Worm (Caenorhabditis elegans) whole organism, L3 larva: ENCODE measurements around the gene ajm-1.

Experiments used
- ceh-16 ChIP-seq: sonication (generic microtip); optimal IDR thresholded peaks from 2 replicates; lab custom pipeline; 2017; ENCODE audit warnings: missing biosample characterization, missing genetic modification characterization
- ceh-28 ChIP-seq: fragments of 150-350 bp; optimal IDR thresholded peaks from 2 replicates; lab custom pipeline; 2014; ENCODE audit warnings: missing biosample characterization, missing genetic modification reagents, missing genetic modification characterization
- ceh-82 ChIP-seq: fragments of 150-350 bp; optimal IDR thresholded peaks from 2 replicates; lab custom pipeline; 2014; ENCODE audit warnings: missing biosample characterization, missing genetic modification characterization
- daf-12 ChIP-seq: fragments of 150-350 bp; optimal IDR thresholded peaks from 2 replicates; lab custom pipeline; 2014; ENCODE audit warnings: missing biosample characterization, missing genetic modification reagents, missing genetic modification characterization
- egl-27 ChIP-seq: sonication (generic microtip); optimal IDR thresholded peaks from 4 replicates; lab custom pipeline; 2017; ENCODE audit warnings: missing biosample characterization, missing genetic modification reagents, missing genetic modification characterization
- lin-15B ChIP-seq: fragments of 150-350 bp; optimal IDR thresholded peaks from 2 replicates; lab custom pipeline; 2014; ENCODE audit warnings: missing biosample characterization, missing genetic modification characterization
- lin-39 ChIP-seq: fragments of 150-350 bp; optimal IDR thresholded peaks from 2 replicates; lab custom pipeline; 2018; ENCODE audit warnings: missing biosample characterization, missing genetic modification reagents, missing genetic modification characterization
- nfya-1 ChIP-seq: sonication (generic microtip); optimal IDR thresholded peaks from 2 replicates; lab custom pipeline; 2017; ENCODE audit warnings: missing genetic modification characterization, mild to moderate bottlenecking, missing compliant biosample characterization, antibody characterized with exemption, moderate library complexity; ENCODE audit not compliant: insufficient read depth
- nhr-11 ChIP-seq: fragments of 150-350 bp; optimal IDR thresholded peaks from 2 replicates; lab custom pipeline; 2014; ENCODE audit warnings: missing biosample characterization, missing genetic modification characterization
- nhr-237 ChIP-seq: fragments of 150-350 bp; optimal IDR thresholded peaks from 2 replicates; lab custom pipeline; 2014; ENCODE audit warnings: missing biosample characterization, missing genetic modification characterization
- nhr-25 ChIP-seq: sonication (generic microtip); optimal IDR thresholded peaks from 2 replicates; lab custom pipeline; 2017; ENCODE audit warnings: missing biosample characterization, missing genetic modification characterization
- nhr-77 ChIP-seq: fragments of 150-350 bp; optimal IDR thresholded peaks from 2 replicates; lab custom pipeline; 2014; ENCODE audit warnings: missing biosample characterization, missing genetic modification characterization

DNA sequence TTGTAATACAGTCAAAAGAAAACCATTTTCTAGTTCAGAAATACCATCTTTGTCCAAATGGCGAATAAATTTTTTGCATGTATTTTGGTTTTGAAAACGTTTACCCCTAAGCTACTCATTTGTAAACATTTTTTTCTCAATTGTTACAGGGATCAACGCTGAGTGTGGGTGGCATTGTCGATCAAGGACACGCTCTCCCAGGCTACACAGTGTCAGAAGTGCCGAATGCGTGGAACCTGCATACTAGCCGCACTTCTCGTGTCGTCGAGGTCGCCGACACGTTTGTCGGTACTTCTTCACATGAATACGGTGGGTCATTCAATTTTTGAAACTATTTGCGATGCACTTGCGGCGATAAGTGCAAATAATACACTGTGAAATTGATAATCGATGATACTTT lies 28.8 kb downstream of the ajm-1 start:
- TF ChIP-seq daf-12 (tag; lab: Kevin White, UChicago) (no peak), lin-39 (no peak), ceh-82 (tag; lab: Kevin White, UChicago) (no peak), lin-15B (tag; lab: Kevin White, UChicago) (no peak), nhr-25 (peak; percentile 80), nhr-11 (tag; lab: Kevin White, UChicago) (no peak), ceh-16 (tag; lab: Kevin White, UChicago) (no peak), nhr-77 (no peak), egl-27 (no peak), nfya-1 (tag; lab: Kevin White, UChicago) (no peak), ceh-28 (tag; lab: Kevin White, UChicago) (no peak), nhr-237 (tag; lab: Kevin White, UChicago) (no peak)
